Fruit fly (Drosophila melanogaster) S2 (cell line): Measurements from ENCODE around the gene Act87E.

Experiments
- CG8478 ChIP-seq: fragments of >200 bp; optimal IDR thresholded peaks from 2 replicates; lab custom pipeline; 2018
- CTCF ChIP-seq, 2 experiments: fragments of >200 bp; optimal IDR thresholded peaks; 2 replicates each; lab custom pipeline; 2018

dm6 chr3R:13435836-13436235 is 10.1 kb downstream of the Act87E start:
- TF ChIP-seq CTCF (optimal IDR thresholded peaks at IDR 0.05; lab: Kevin White, UChicago): no peak
- TF ChIP-seq CG8478 (lab: Kevin White, UChicago): no peak
